Fruit fly (Drosophila melanogaster): Measurements from ENCODE around the gene CG11537.

Gene CG11537

dm6 chr3L:3192912-3193311 lies 49.7 kb upstream of the CG11537 start, which contains the start of gene Hsp83 (continued):
- TF ChIP-seq chinmo (GFP tag; IDR thresholded peaks at IDR 0.05; ENCODE audit: partially characterized antibody) (peak; percentile 84; the same call in 3 of the 4 replicates), tup (GFP tag; optimal IDR thresholded peaks at IDR 0.05) (peak; percentile 84), NK7.1 (GFP tag; optimal IDR thresholded peaks at IDR 0.05) (peak; percentile 95), CG12219 (GFP tag; optimal IDR thresholded peaks at IDR 0.05) (peak; percentile 97), Doc3 (GFP tag; IDR thresholded peaks at IDR 0.05; ENCODE audit: partially characterized antibody) (no peak), ssp (GFP tag; IDR thresholded peaks at IDR 0.05) (peak; percentile 65), CG33213 (GFP tag; optimal IDR thresholded peaks at IDR 0.05) (peak; percentile 98), tap (tag; optimal IDR thresholded peaks at IDR 0.05) (peak; percentile 92), CG17328 (GFP tag; IDR thresholded peaks at IDR 0.05) (peak; percentile 96), CG4328 (GFP tag; optimal IDR thresholded peaks at IDR 0.05) (peak; percentile 99), CG4360 (GFP tag; IDR thresholded peaks at IDR 0.05) (peak; percentile 74), ab (GFP tag; optimal IDR thresholded peaks at IDR 0.05) (peak; percentile 3), fd64A (GFP tag; optimal IDR thresholded peaks at IDR 0.05) (peak; percentile 99), ERR (GFP tag; optimal IDR thresholded peaks at IDR 0.05) (peak; percentile 84), al (GFP tag; IDR thresholded peaks at IDR 0.05) (peak; percentile 70), bigmax (GFP tag; optimal IDR thresholded peaks at IDR 0.05) (peak; percentile 91), ind (GFP tag; optimal IDR thresholded peaks at IDR 0.05) (peak; percentile 84), Lpt (GFP tag; optimal IDR thresholded peaks at IDR 0.05) (no peak), CG34422 (GFP tag; IDR thresholded peaks at IDR 0.05) (peak; percentile 92), Bteb2 (GFP tag; optimal IDR thresholded peaks at IDR 0.05) (peak; percentile 90), CG17912 (GFP tag; optimal IDR thresholded peaks at IDR 0.05) (peak; percentile 99), h (optimal IDR thresholded peaks at IDR 0.05) (no peak), z (GFP tag; IDR thresholded peaks at IDR 0.05) (peak; percentile 73), CG11696 (GFP tag; IDR thresholded peaks at IDR 0.05) (peak; percentile 79), gce (GFP tag; IDR thresholded peaks at IDR 0.05) (peak; percentile 98), CG11560 (tag; IDR thresholded peaks at IDR 0.05) (no peak; the same call in 2 of the 3 replicates), CG6791 (GFP tag; IDR thresholded peaks at IDR 0.05; ENCODE audit: partially characterized antibody) (peak; percentile 23; the same call in 1 of the 3 replicates), CG31441 (GFP tag; IDR thresholded peaks at IDR 0.05) (peak; percentile 91), NfI (GFP tag; optimal IDR thresholded peaks at IDR 0.05) (peak; percentile 98), vnd (GFP tag; IDR thresholded peaks at IDR 0.05; ENCODE audit: partially characterized antibody) (no peak), Dek (tag; optimal IDR thresholded peaks at IDR 0.05) (peak; percentile 86), CG13894 (tag; optimal IDR thresholded peaks at IDR 0.05) (peak; percentile 97), Hsf (GFP tag; optimal IDR thresholded peaks at IDR 0.05) (peak; percentile 99), CG1233 (GFP tag; optimal IDR thresholded peaks at IDR 0.05) (peak; percentile 98), Abd-B (GFP tag; optimal IDR thresholded peaks at IDR 0.05) (no peak), CG12071 (GFP tag; optimal IDR thresholded peaks at IDR 0.05) (peak; percentile 99), CG10462 (GFP tag; optimal IDR thresholded peaks at IDR 0.05) (peak; percentile 80), Atf-2 (GFP tag; optimal IDR thresholded peaks at IDR 0.05) (peak; percentile 84), CG4730 (GFP tag; IDR thresholded peaks at IDR 0.05) (peak; percentile 77; the same call in 1 of the 2 replicates), Taf1 (GFP tag; IDR thresholded peaks at IDR 0.05) (peak; percentile 71), HLH54F (GFP tag; optimal IDR thresholded peaks at IDR 0.05) (peak; percentile 88), crc (GFP tag; optimal IDR thresholded peaks at IDR 0.05) (peak; percentile 94), CG3995 (GFP tag; optimal IDR thresholded peaks at IDR 0.05) (peak; percentile 81), Hmx (GFP tag; optimal IDR thresholded peaks at IDR 0.05) (peak; percentile 39), NC2β (GFP tag; optimal IDR thresholded peaks at IDR 0.05) (peak; percentile 97), seq (GFP tag; IDR thresholded peaks at IDR 0.05) (peak; percentile 92), CG31224 (GFP tag; IDR thresholded peaks at IDR 0.05) (peak; percentile 74), ems (GFP tag; optimal IDR thresholded peaks at IDR 0.05) (peak; percentile 92), CG17829 (tag; optimal IDR thresholded peaks at IDR 0.05) (peak; percentile 90), sqz (GFP tag; optimal IDR thresholded peaks at IDR 0.05) (peak; percentile 98), H2.0 (GFP tag; IDR thresholded peaks at IDR 0.05) (peak; percentile 87), nom (GFP tag; optimal IDR thresholded peaks at IDR 0.05) (peak; percentile 99)

Data from whole organism, embryonic.